Fruit fly (Drosophila melanogaster) whole organism, adult: ENCODE results near the gene TwdlX.

ENCODE experiments used
- CG11617 ChIP-seq: fragments of 200-800 bp; sonication (Bioruptor generic); optimal IDR thresholded peaks from 2 replicates; lab custom pipeline; 2017; ENCODE audit warnings: mild to moderate bottlenecking, missing biosample characterization, missing genetic modification reagents, missing genetic modification characterization
- CG12768 ChIP-seq: fragments of 200-800 bp; sonication (Bioruptor generic); optimal IDR thresholded peaks from 2 replicates; lab custom pipeline; 2017; ENCODE audit warnings: missing biosample characterization, missing genetic modification characterization, mild to moderate bottlenecking, moderate library complexity, missing genetic modification reagents
- CG14711 ChIP-seq: fragments of 200-800 bp; sonication (Bioruptor generic); optimal IDR thresholded peaks from 2 replicates; lab custom pipeline; 2018; ENCODE audit warnings: missing biosample characterization, mild to moderate bottlenecking, missing genetic modification characterization, moderate library complexity
- CG1620 ChIP-seq: fragments of 200-800 bp; sonication (Bioruptor generic); optimal IDR thresholded peaks from 2 replicates; lab custom pipeline; 2016; ENCODE audit warnings: missing biosample characterization, missing genetic modification characterization
- CG33017 ChIP-seq: fragments of 200-800 bp; sonication (Bioruptor generic); optimal IDR thresholded peaks from 2 replicates; lab custom pipeline; 2018; ENCODE audit warnings: missing biosample characterization, mild to moderate bottlenecking, missing genetic modification characterization, moderate library complexity
- CG5204 ChIP-seq: fragments of 200-800 bp; sonication (Bioruptor generic); optimal IDR thresholded peaks from 2 replicates; lab custom pipeline; 2016; ENCODE audit warnings: missing biosample characterization, missing genetic modification characterization
- CG7045 ChIP-seq: fragments of 200-800 bp; sonication (Bioruptor generic); optimal IDR thresholded peaks from 2 replicates; lab custom pipeline; 2017; ENCODE audit warnings: missing biosample characterization, mild to moderate bottlenecking, missing genetic modification characterization
- CG7101 ChIP-seq: fragments of 200-800 bp; sonication (Bioruptor generic); optimal IDR thresholded peaks from 2 replicates; lab custom pipeline; 2018; ENCODE audit warnings: missing biosample characterization, mild to moderate bottlenecking, missing genetic modification characterization, moderate library complexity
- Clk ChIP-seq: fragments of 200-800 bp; sonication (Bioruptor generic); optimal IDR thresholded peaks from 2 replicates; lab custom pipeline; 2017; ENCODE audit warnings: missing biosample characterization, missing genetic modification characterization
- Crg-1 ChIP-seq: fragments of 200-800 bp; sonication (Bioruptor generic); optimal IDR thresholded peaks from 2 replicates; lab custom pipeline; 2016; ENCODE audit warnings: missing biosample characterization, missing genetic modification characterization
- Hr96 ChIP-seq: fragments of 200-800 bp; sonication (Bioruptor generic); optimal IDR thresholded peaks from 2 replicates; lab custom pipeline; 2016; ENCODE audit warnings: missing biosample characterization, missing genetic modification characterization
- Mnt ChIP-seq: fragments of 200-800 bp; sonication (Bioruptor generic); optimal IDR thresholded peaks from 2 replicates; lab custom pipeline; 2016; ENCODE audit warnings: missing biosample characterization, mild to moderate bottlenecking, missing genetic modification characterization
- bab1 ChIP-seq: fragments of 200-800 bp; sonication (Bioruptor generic); optimal IDR thresholded peaks from 3 replicates; lab custom pipeline; 2019; ENCODE audit warnings: missing biosample characterization, mild to moderate bottlenecking, missing genetic modification characterization, moderate library complexity
- cic ChIP-seq: fragments of 200-800 bp; sonication (Bioruptor generic); optimal IDR thresholded peaks from 2 replicates; lab custom pipeline; 2017; ENCODE audit warnings: missing biosample characterization, mild to moderate bottlenecking, missing genetic modification characterization, moderate library complexity
- kay ChIP-seq: fragments of 200-800 bp; sonication (Bioruptor generic); peaks from one replicate; lab custom pipeline; 2016; ENCODE audit warnings: missing biosample characterization, missing genetic modification characterization, borderline replicate concordance
- ovo ChIP-seq: fragments of 200-800 bp; sonication (Bioruptor generic); optimal IDR thresholded peaks from 2 replicates; lab custom pipeline; 2016; ENCODE audit warnings: missing biosample characterization, missing genetic modification characterization
- pad ChIP-seq: fragments of 200-800 bp; sonication (Bioruptor generic); optimal IDR thresholded peaks from 3 replicates; lab custom pipeline; 2017; ENCODE audit warnings: missing biosample characterization, missing genetic modification characterization, mild to moderate bottlenecking, moderate library complexity, missing genetic modification reagents
- tj ChIP-seq: fragments of 200-800 bp; sonication (Bioruptor generic); optimal IDR thresholded peaks from 3 replicates; lab custom pipeline; 2017; ENCODE audit warnings: missing biosample characterization, mild to moderate bottlenecking, missing genetic modification characterization, moderate library complexity
- toe ChIP-seq: fragments of 200-800 bp; sonication (Bioruptor generic); optimal IDR thresholded peaks from 2 replicates; lab custom pipeline; 2016; ENCODE audit warnings: missing biosample characterization, missing genetic modification characterization

Gene TwdlX

DNA sequence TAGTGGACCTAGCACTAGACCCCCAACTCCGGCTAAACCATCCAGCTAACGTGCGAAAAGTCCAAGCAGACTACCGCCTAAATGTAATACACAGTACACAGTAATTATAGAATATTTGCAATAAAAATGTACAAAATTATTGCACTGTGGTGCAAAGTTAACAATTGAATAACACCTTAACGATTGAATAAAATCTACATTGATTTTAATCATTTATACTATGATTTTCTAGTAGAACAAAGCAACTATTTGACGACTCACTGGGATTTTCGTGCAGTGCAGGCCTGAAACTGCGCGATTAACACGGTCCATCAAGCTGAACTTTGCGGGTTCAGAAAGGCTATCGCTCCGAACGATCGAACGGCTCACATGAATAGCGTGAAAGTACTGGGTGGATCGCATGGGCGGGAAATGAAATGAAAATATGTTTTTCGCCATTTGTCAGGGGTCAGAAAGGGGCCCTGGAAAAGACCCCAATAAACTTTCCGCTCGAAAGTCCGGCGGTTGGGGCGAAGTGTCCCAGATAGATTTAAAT is 47.3 kb downstream of the TwdlX start:
- TF ChIP-seq CG5204 (GFP tag; lab: Kevin White, UChicago): no peak
- TF ChIP-seq kay: peak; percentile 48

DNA sequence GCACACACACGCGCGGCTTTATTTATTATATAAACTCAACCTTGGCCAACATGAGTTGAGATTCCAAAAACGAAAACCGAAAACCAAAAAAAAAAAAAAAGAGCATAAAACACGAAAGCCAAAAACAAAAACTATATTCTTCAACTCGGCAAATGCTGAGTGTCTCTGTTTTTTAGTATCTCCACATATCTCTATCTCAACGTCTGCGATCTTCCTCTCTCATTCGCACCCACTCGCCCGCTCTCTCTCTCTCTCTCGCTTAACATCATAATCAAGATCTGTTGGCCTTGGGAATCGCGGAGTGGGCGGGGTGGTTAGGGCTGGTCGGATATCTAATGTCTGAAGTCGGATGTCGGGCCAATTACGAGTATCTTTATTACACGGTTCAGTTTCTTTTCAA is 49.4 kb downstream of the TwdlX start:
- peak; percentile 71 for TF ChIP-seq tj (GFP tag; lab: Kevin White, UChicago)
- no peak for TF ChIP-seq bab1 (GFP tag; lab: Kevin White, UChicago)

DNA sequence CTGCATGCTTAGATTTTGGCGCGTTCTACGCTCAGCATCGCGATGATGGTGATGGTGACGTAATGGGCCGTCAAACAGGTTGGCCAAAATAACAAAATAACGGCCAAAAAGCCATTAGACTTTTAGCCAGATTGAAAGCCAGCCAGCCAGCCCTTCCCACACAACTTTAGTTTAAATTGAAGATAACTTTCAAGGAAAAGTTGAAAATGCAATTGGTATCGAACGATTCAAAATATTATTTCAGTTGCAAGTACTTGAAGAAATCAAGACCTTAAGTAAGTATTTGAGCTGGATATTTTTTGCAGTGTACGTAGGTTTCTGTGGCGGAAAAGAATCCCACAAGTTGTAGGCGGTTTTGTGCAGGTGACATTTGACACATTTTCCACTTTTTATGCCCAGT is 50.2 kb downstream of the TwdlX start:
- TF ChIP-seq Clk (GFP tag; lab: Kevin White, UChicago) (no peak), bab1 (GFP tag; lab: Kevin White, UChicago) (no peak), ovo (GFP tag; lab: Kevin White, UChicago) (no peak), toe (GFP tag; lab: Kevin White, UChicago) (no peak), kay (no peak), Mnt (GFP tag; lab: Kevin White, UChicago) (no peak), CG33017 (tag; lab: Kevin White, UChicago) (no peak), CG1620 (no peak), pad (GFP tag; lab: Kevin White, UChicago) (no peak), CG5204 (GFP tag; lab: Kevin White, UChicago) (no peak), CG14711 (tag; lab: Kevin White, UChicago) (no peak), cic (no peak), CG11617 (GFP tag; lab: Kevin White, UChicago) (no peak), Crg-1 (GFP tag; lab: Kevin White, UChicago) (no peak), CG7101 (no peak), Hr96 (GFP tag; lab: Kevin White, UChicago) (no peak), tj (GFP tag; lab: Kevin White, UChicago) (no peak), CG7045 (GFP tag; lab: Kevin White, UChicago) (no peak), CG12768 (GFP tag; lab: Kevin White, UChicago) (no peak)
